Fruit fly (Drosophila melanogaster): ENCODE results near the gene vri.
A peak's percentile ranks its signal among the peaks of the same experiment; 100 is the strongest.

Gene vri

dm6 chr2L:5254105-5254711 lies 34.5 kb upstream of the vri start (continued):
- TF ChIP-seq Eip93F (GFP tag; optimal IDR thresholded peaks at IDR 0.05) (peak; percentile 78), Hr4 (GFP tag; optimal IDR thresholded peaks at IDR 0.05) (peak; percentile 69), Sox15 (GFP tag; optimal IDR thresholded peaks at IDR 0.05) (peak; percentile 89), Smox (GFP tag; optimal IDR thresholded peaks at IDR 0.05) (peak; percentile 97), CG11902 (GFP tag; optimal IDR thresholded peaks at IDR 0.05) (peak; percentile 89), topi (GFP tag; optimal IDR thresholded peaks at IDR 0.05) (peak; percentile 96), Hr38 (GFP tag; optimal IDR thresholded peaks at IDR 0.05) (no peak), CG15336 (GFP tag; IDR thresholded peaks at IDR 0.05) (peak; percentile 80), fd59A (GFP tag; optimal IDR thresholded peaks at IDR 0.05) (peak; percentile 92), CG1621 (tag; optimal IDR thresholded peaks at IDR 0.05) (peak; percentile 90), CG3919 (GFP tag; optimal IDR thresholded peaks at IDR 0.05) (peak; percentile 96), esn (GFP tag; optimal IDR thresholded peaks at IDR 0.05) (peak; percentile 98), CG4318 (GFP tag; optimal IDR thresholded peaks at IDR 0.05) (peak; percentile 55), CG11762 (GFP tag; optimal IDR thresholded peaks at IDR 0.05; ENCODE audit: insufficient read depth) (peak; percentile 85), Hr39 (GFP tag; optimal IDR thresholded peaks at IDR 0.05) (peak; percentile 97), cyc (GFP tag; optimal IDR thresholded peaks at IDR 0.05) (peak; percentile 96), eg (GFP tag; IDR thresholded peaks at IDR 0.05) (peak; percentile 76), Eip78C (GFP tag) (peak; percentile 99), Ets21C (GFP tag; optimal IDR thresholded peaks at IDR 0.05) (peak; percentile 94), CG6276 (GFP tag; optimal IDR thresholded peaks at IDR 0.05) (peak; percentile 77), CG6163 (GFP tag; IDR thresholded peaks at IDR 0.05) (peak; percentile 93), CG32006 (GFP tag; optimal IDR thresholded peaks at IDR 0.05) (peak; percentile 80), Sox102F (GFP tag; optimal IDR thresholded peaks at IDR 0.05) (peak; percentile 95), CG8119 (GFP tag; IDR thresholded peaks at IDR 0.05) (peak; percentile 82), Ets96B (tag; optimal IDR thresholded peaks at IDR 0.05) (peak; percentile 94), Gug (GFP tag; IDR thresholded peaks at IDR 0.05) (peak; percentile 58; the same call in 1 of the 2 replicates), Blimp-1 (GFP tag; optimal IDR thresholded peaks at IDR 0.05) (peak; percentile 83), vri (GFP tag; optimal IDR thresholded peaks at IDR 0.05) (peak; percentile 99), salr (GFP tag; optimal IDR thresholded peaks at IDR 0.05) (peak; percentile 77 to 83)

dm6 chr2L:5256036-5256846 lies 32.5 kb upstream of the vri start:
- TF ChIP-seq cyc (GFP tag; optimal IDR thresholded peaks at IDR 0.05): peak; percentile 83
- peak; percentile 63 for TF ChIP-seq achi (GFP tag; optimal IDR thresholded peaks at IDR 0.05)
- TF ChIP-seq Smox (GFP tag; optimal IDR thresholded peaks at IDR 0.05): peak; percentile 81
- TF ChIP-seq CG32006 (GFP tag; optimal IDR thresholded peaks at IDR 0.05): peak; percentile 26
- peak; percentile 86 for TF ChIP-seq Sox102F (GFP tag; optimal IDR thresholded peaks at IDR 0.05)
- TF ChIP-seq acj6 (GFP tag; optimal IDR thresholded peaks at IDR 0.05): peak; percentile 78
- peak; percentile 59 for TF ChIP-seq CG6854 (GFP tag; optimal IDR thresholded peaks at IDR 0.05)
- peak; percentile 88 for TF ChIP-seq Eip78C (GFP tag)
- peak; percentile 56 for TF ChIP-seq net (GFP tag; optimal IDR thresholded peaks at IDR 0.05)
- peak; percentile 64 for TF ChIP-seq eg (GFP tag; IDR thresholded peaks at IDR 0.05)
- peak; percentile 51 for TF ChIP-seq CG10631 (GFP tag; optimal IDR thresholded peaks at IDR 0.05)
- peak; percentile 25 for TF ChIP-seq Blimp-1 (GFP tag; optimal IDR thresholded peaks at IDR 0.05)
- peak; percentile 98 for TF ChIP-seq svp (GFP tag)
- TF ChIP-seq Hr39 (GFP tag; optimal IDR thresholded peaks at IDR 0.05): peak; percentile 85
- TF ChIP-seq Gug (GFP tag; IDR thresholded peaks at IDR 0.05): peak; percentile 20; the same call in 1 of the 2 replicates
- TF ChIP-seq ss (GFP tag; optimal IDR thresholded peaks at IDR 0.05): peak; percentile 26 to 54
- TF ChIP-seq spab (GFP tag; optimal IDR thresholded peaks at IDR 0.05): peak; percentile 44
- TF ChIP-seq dac (GFP tag; optimal IDR thresholded peaks at IDR 0.05): no peak
- no peak; the same call in 1 of the 2 replicates for TF ChIP-seq CG11294 (GFP tag; IDR thresholded peaks at IDR 0.05)
- TF ChIP-seq pdm3 (GFP tag; optimal IDR thresholded peaks at IDR 0.05): peak; percentile 72
- TF ChIP-seq fd85E (GFP tag; optimal IDR thresholded peaks at IDR 0.05): no peak
- peak; percentile 6 for TF ChIP-seq CG4318 (GFP tag; optimal IDR thresholded peaks at IDR 0.05)
- TF ChIP-seq CG3032 (tag; optimal IDR thresholded peaks at IDR 0.05): peak; percentile 39
- peak; percentile 61 for TF ChIP-seq CG6792 (GFP tag; optimal IDR thresholded peaks at IDR 0.05)
- TF ChIP-seq Eip93F (GFP tag; optimal IDR thresholded peaks at IDR 0.05): peak; percentile 84
- peak; percentile 63 for TF ChIP-seq Ets21C (GFP tag; optimal IDR thresholded peaks at IDR 0.05)
- TF ChIP-seq CG10669 (GFP tag; optimal IDR thresholded peaks at IDR 0.05): peak; percentile 59
- peak; percentile 79 for TF ChIP-seq Sox14 (GFP tag; optimal IDR thresholded peaks at IDR 0.05)
- peak; percentile 4 to 32 for TF ChIP-seq salr (GFP tag; optimal IDR thresholded peaks at IDR 0.05)
- TF ChIP-seq OdsH (GFP tag; optimal IDR thresholded peaks at IDR 0.05): peak; percentile 68
- TF ChIP-seq vri (GFP tag; optimal IDR thresholded peaks at IDR 0.05): peak; percentile 99
